Worm (Caenorhabditis elegans) whole organism, L3 larva: ENCODE measurements around the gene srz-72.
A peak's percentile ranks its signal among the peaks of the same experiment; 100 is the strongest.

Experiments used
- R02D3.7 ChIP-seq: fragments of 150-350 bp; optimal IDR thresholded peaks from 2 replicates; lab custom pipeline; 2014; ENCODE audit warnings: missing biosample characterization, missing genetic modification characterization
- ZK546.5 ChIP-seq: sonication (generic microtip); optimal IDR thresholded peaks from 2 replicates; lab custom pipeline; 2017; ENCODE audit warnings: missing biosample characterization, missing genetic modification characterization
- aly-2 ChIP-seq: fragments of 150-350 bp; optimal IDR thresholded peaks from 2 replicates; lab custom pipeline; 2014; ENCODE audit warnings: missing biosample characterization, missing genetic modification characterization
- ceh-16 ChIP-seq: sonication (generic microtip); optimal IDR thresholded peaks from 2 replicates; lab custom pipeline; 2017; ENCODE audit warnings: missing biosample characterization, missing genetic modification characterization
- ceh-28 ChIP-seq: fragments of 150-350 bp; optimal IDR thresholded peaks from 2 replicates; lab custom pipeline; 2014; ENCODE audit warnings: missing biosample characterization, missing genetic modification reagents, missing genetic modification characterization
- ceh-82 ChIP-seq: fragments of 150-350 bp; optimal IDR thresholded peaks from 2 replicates; lab custom pipeline; 2014; ENCODE audit warnings: missing biosample characterization, missing genetic modification characterization
- ceh-9 ChIP-seq: sonication (generic microtip); optimal IDR thresholded peaks from 2 replicates; lab custom pipeline; 2018; ENCODE audit warnings: missing biosample characterization, missing genetic modification characterization
- egl-27 ChIP-seq: sonication (generic microtip); optimal IDR thresholded peaks from 4 replicates; lab custom pipeline; 2017; ENCODE audit warnings: missing biosample characterization, missing genetic modification reagents, missing genetic modification characterization
- elt-2 ChIP-seq: sonication (generic microtip); optimal IDR thresholded peaks from 2 replicates; lab custom pipeline; 2016; ENCODE audit warnings: missing genetic modification reagents, mild to moderate bottlenecking, missing genetic modification characterization, missing compliant biosample characterization
- eor-1 ChIP-seq, 2 experiments: fragments of 150-350 bp; optimal IDR thresholded peaks; 2 replicates each; lab custom pipeline; 2014 to 2018; ENCODE audit warnings: missing biosample characterization in 2 of 2, missing genetic modification characterization in 2 of 2
- fkh-10 ChIP-seq: sonication (generic microtip); optimal IDR thresholded peaks from 2 replicates; lab custom pipeline; 2017; ENCODE audit warnings: missing biosample characterization, missing genetic modification reagents, missing genetic modification characterization
- fkh-2 ChIP-seq: fragments of 150-350 bp; optimal IDR thresholded peaks from 2 replicates; lab custom pipeline; 2014; ENCODE audit warnings: missing biosample characterization, missing genetic modification reagents, missing genetic modification characterization
- hmg-11 ChIP-seq: sonication (generic microtip); optimal IDR thresholded peaks from 2 replicates; lab custom pipeline; 2016; ENCODE audit warnings: missing genetic modification characterization, missing compliant biosample characterization
- jun-1 ChIP-seq: fragments of 150-350 bp; optimal IDR thresholded peaks from 2 replicates; lab custom pipeline; 2014; ENCODE audit warnings: missing biosample characterization, missing genetic modification reagents, missing genetic modification characterization
- lin-15B ChIP-seq: fragments of 150-350 bp; optimal IDR thresholded peaks from 2 replicates; lab custom pipeline; 2014; ENCODE audit warnings: missing biosample characterization, missing genetic modification characterization
- lin-39 ChIP-seq: fragments of 150-350 bp; optimal IDR thresholded peaks from 2 replicates; lab custom pipeline; 2018; ENCODE audit warnings: missing biosample characterization, missing genetic modification reagents, missing genetic modification characterization
- lsy-12 ChIP-seq: sonication (generic microtip); optimal IDR thresholded peaks from 2 replicates; lab custom pipeline; 2016; ENCODE audit warnings: mild to moderate bottlenecking, missing genetic modification characterization, missing compliant biosample characterization
- mdl-1 ChIP-seq: fragments of 150-350 bp; optimal IDR thresholded peaks from 2 replicates; lab custom pipeline; 2014; ENCODE audit warnings: missing biosample characterization, missing genetic modification characterization
- mml-1 ChIP-seq: fragments of 150-350 bp; sonication (generic microtip); optimal IDR thresholded peaks from 3 replicates; lab custom pipeline; 2014; ENCODE audit warnings: missing biosample characterization, missing genetic modification characterization
- nfya-1 ChIP-seq: sonication (generic microtip); optimal IDR thresholded peaks from 2 replicates; lab custom pipeline; 2017; ENCODE audit warnings: missing genetic modification characterization, mild to moderate bottlenecking, missing compliant biosample characterization, antibody characterized with exemption, moderate library complexity; ENCODE audit not compliant: insufficient read depth
- nhr-12 ChIP-seq: fragments of 150-350 bp; optimal IDR thresholded peaks from 2 replicates; lab custom pipeline; 2014; ENCODE audit warnings: missing biosample characterization, missing genetic modification characterization
- nhr-23 ChIP-seq: fragments of 150-350 bp; optimal IDR thresholded peaks from 2 replicates; lab custom pipeline; 2014; ENCODE audit warnings: missing biosample characterization, missing genetic modification reagents, missing genetic modification characterization
- nhr-237 ChIP-seq: fragments of 150-350 bp; optimal IDR thresholded peaks from 2 replicates; lab custom pipeline; 2014; ENCODE audit warnings: missing biosample characterization, missing genetic modification characterization
- nhr-25 ChIP-seq: sonication (generic microtip); optimal IDR thresholded peaks from 2 replicates; lab custom pipeline; 2017; ENCODE audit warnings: missing biosample characterization, missing genetic modification characterization
- nhr-28 ChIP-seq: fragments of 150-350 bp; optimal IDR thresholded peaks from 2 replicates; lab custom pipeline; 2014; ENCODE audit warnings: missing biosample characterization, missing genetic modification characterization
- nhr-43 ChIP-seq: sonication (generic microtip); optimal IDR thresholded peaks from 2 replicates; lab custom pipeline; 2016; ENCODE audit warnings: mild to moderate bottlenecking, missing genetic modification characterization, missing compliant biosample characterization; ENCODE audit not compliant: poor library complexity, severe bottlenecking
- nhr-76 ChIP-seq: fragments of 150-350 bp; sonication (generic microtip); optimal IDR thresholded peaks from 5 replicates; lab custom pipeline; 2014; ENCODE audit warnings: missing biosample characterization, missing genetic modification characterization
- nhr-77 ChIP-seq: fragments of 150-350 bp; optimal IDR thresholded peaks from 2 replicates; lab custom pipeline; 2014; ENCODE audit warnings: missing biosample characterization, missing genetic modification characterization
- pha-4 ChIP-seq: fragments of 150-350 bp; optimal IDR thresholded peaks from 2 replicates; lab custom pipeline; 2014; ENCODE audit warnings: missing biosample characterization, missing genetic modification reagents, missing genetic modification characterization
- pqm-1 ChIP-seq: fragments of 150-350 bp; optimal IDR thresholded peaks from 2 replicates; lab custom pipeline; 2017; ENCODE audit warnings: missing biosample characterization, missing genetic modification characterization, inconsistent platforms
- sea-2 ChIP-seq: fragments of 150-350 bp; sonication (generic microtip); optimal IDR thresholded peaks from 4 replicates; lab custom pipeline; 2014; ENCODE audit warnings: missing biosample characterization, missing genetic modification reagents, missing genetic modification characterization
- skn-1 ChIP-seq: fragments of 150-350 bp; optimal IDR thresholded peaks from 2 replicates; lab custom pipeline; 2014; ENCODE audit warnings: missing biosample characterization, missing genetic modification characterization
- snpc-4 ChIP-seq: fragments of 150-350 bp; optimal IDR thresholded peaks from 2 replicates; lab custom pipeline; 2014; ENCODE audit warnings: missing biosample characterization, missing genetic modification characterization
- tbx-2 ChIP-seq: sonication (generic microtip); optimal IDR thresholded peaks from 2 replicates; lab custom pipeline; 2016; ENCODE audit warnings: mild to moderate bottlenecking, missing genetic modification characterization, missing compliant biosample characterization
- unc-39 ChIP-seq: sonication (generic microtip); optimal IDR thresholded peaks from 4 replicates; lab custom pipeline; 2017; ENCODE audit warnings: missing biosample characterization, missing genetic modification characterization
- unc-62 ChIP-seq: fragments of 150-350 bp; sonication (generic microtip); optimal IDR thresholded peaks from 4 replicates; lab custom pipeline; 2014; ENCODE audit warnings: missing biosample characterization, missing genetic modification reagents, missing genetic modification characterization
- zag-1 ChIP-seq: fragments of 150-350 bp; optimal IDR thresholded peaks from 2 replicates; lab custom pipeline; 2014; ENCODE audit warnings: missing biosample characterization, missing genetic modification characterization
- ztf-4 ChIP-seq: fragments of 150-350 bp; optimal IDR thresholded peaks from 2 replicates; lab custom pipeline; 2014; ENCODE audit warnings: missing biosample characterization, missing genetic modification characterization

The srz-72 gene

ce11 chrIV:16277291-16277690 lies 21.7 kb upstream of the srz-72 start, which contains the start of gene F38C2.7:
Gene F38C2.7 (minus strand): TSS chrIV:16277391.
- no peak for TF ChIP-seq fkh-2 (tag; lab: Kevin White, UChicago)
- TF ChIP-seq unc-62 (GFP tag; lab: Kevin White, UChicago), result no peak
- TF ChIP-seq R02D3.7 (tag; lab: Kevin White, UChicago), result no peak
- no peak for TF ChIP-seq unc-39 (tag; lab: Kevin White, UChicago)
- TF ChIP-seq tbx-2 (tag; lab: Kevin White, UChicago), result no peak
- TF ChIP-seq ceh-9, result no peak
- TF ChIP-seq mml-1 (tag; lab: Kevin White, UChicago), result no peak
- no peak for TF ChIP-seq egl-27
- TF ChIP-seq pha-4 (tag; lab: Kevin White, UChicago), result no peak
- no peak for TF ChIP-seq nhr-43
- TF ChIP-seq snpc-4 (tag; lab: Kevin White, UChicago), result no peak
- TF ChIP-seq nhr-12 (tag; lab: Kevin White, UChicago), result no peak
- no peak for TF ChIP-seq sea-2 (GFP tag; lab: Kevin White, UChicago)
- TF ChIP-seq nhr-77 (tag; lab: Kevin White, UChicago), result no peak
- no peak for TF ChIP-seq eor-1 (tag; optimal IDR thresholded peaks at IDR 0.05; lab: Kevin White, UChicago)
- TF ChIP-seq nfya-1 (tag; lab: Kevin White, UChicago), result no peak
- TF ChIP-seq jun-1 (tag; lab: Kevin White, UChicago), result no peak

- no peak for TF ChIP-seq unc-39 (tag; lab: Kevin White, UChicago)
- no peak for TF ChIP-seq mdl-1
- no peak for TF ChIP-seq ZK546.5 (tag; lab: Kevin White, UChicago)
- TF ChIP-seq nhr-77 (tag; lab: Kevin White, UChicago), result no peak
- TF ChIP-seq unc-62 (GFP tag; lab: Kevin White, UChicago), result no peak
- no peak for TF ChIP-seq pqm-1 (tag; lab: Kevin White, UChicago)
- no peak for TF ChIP-seq nhr-43
- TF ChIP-seq lin-39 (tag; lab: Kevin White, UChicago), result no peak
Observed at ce11 chrIV:16277902-16278301, 21.0 kb upstream of the srz-72 start, which contains the start of gene ccch-2. Gene ccch-2 (plus strand): TSS chrIV:16278202.

- TF ChIP-seq skn-1, result no peak
- TF ChIP-seq, all 47 proteins: peak for 0
Observed at ce11 chrIV:16280614-16281013, 18.3 kb upstream of the srz-72 start, which contains the start of gene clec-191. Gene clec-191 (minus strand): TSS chrIV:16280714.

- TF ChIP-seq mdl-1, result no peak
- no peak for TF ChIP-seq jun-1 (tag; lab: Kevin White, UChicago)
- no peak for TF ChIP-seq nhr-237
- no peak for TF ChIP-seq ceh-16 (tag; lab: Kevin White, UChicago)
- TF ChIP-seq nhr-76 (tag; lab: Kevin White, UChicago), result no peak
- no peak for TF ChIP-seq zag-1 (tag; lab: Kevin White, UChicago)
- no peak for TF ChIP-seq nhr-23 (tag; lab: Kevin White, UChicago)
- TF ChIP-seq snpc-4 (tag; lab: Kevin White, UChicago), result no peak
- TF ChIP-seq lsy-12 (tag; lab: Kevin White, UChicago), result no peak
- no peak for TF ChIP-seq ztf-4
- TF ChIP-seq ceh-9, result no peak
- TF ChIP-seq nhr-77 (tag; lab: Kevin White, UChicago), result no peak
- TF ChIP-seq nhr-25 (tag; lab: Kevin White, UChicago), result no peak
- TF ChIP-seq ceh-82 (tag; lab: Kevin White, UChicago), result no peak
Observed at ce11 chrIV:16290745-16291144, 8.2 kb upstream of the srz-72 start, which contains the start of gene srz-75. Gene srz-75 (minus strand): TSS chrIV:16290845.

ce11 chrIV:16293889-16294288 lies 5.1 kb upstream of the srz-72 start:
- TF ChIP-seq elt-2 (tag; lab: Kevin White, UChicago) (peak; percentile 68), nhr-77 (tag; lab: Kevin White, UChicago) (no peak)

ce11 chrIV:16306918-16307317 lies 8.0 kb downstream of the srz-72 start:
- TF ChIP-seq nhr-12 (tag; lab: Kevin White, UChicago) (no peak), lin-15B (tag; lab: Kevin White, UChicago) (no peak), hmg-11 (tag; lab: Kevin White, UChicago) (no peak), egl-27 (no peak), pha-4 (tag; lab: Kevin White, UChicago) (no peak), unc-62 (GFP tag; lab: Kevin White, UChicago) (no peak), sea-2 (GFP tag; lab: Kevin White, UChicago) (no peak), ZK546.5 (tag; lab: Kevin White, UChicago) (no peak), nhr-28 (no peak), aly-2 (tag; lab: Kevin White, UChicago) (no peak), ceh-28 (tag; lab: Kevin White, UChicago) (no peak), snpc-4 (tag; lab: Kevin White, UChicago) (no peak), fkh-10 (GFP tag; lab: Kevin White, UChicago) (no peak), mdl-1 (no peak), tbx-2 (tag; lab: Kevin White, UChicago) (no peak)
